Fruit fly (Drosophila melanogaster) whole organism, prepupa: Measurements from ENCODE around the gene CG8541.

Source experiments
- Lpt ChIP-seq: fragments of 200-800 bp; sonication (Bioruptor generic); optimal IDR thresholded peaks from 3 replicates; lab custom pipeline; 2016; ENCODE audit warnings: missing biosample characterization, missing genetic modification characterization
- Sox102F ChIP-seq: fragments of 200-800 bp; sonication (Bioruptor generic); optimal IDR thresholded peaks from 2 replicates; lab custom pipeline; 2016; ENCODE audit warnings: missing biosample characterization, mild to moderate bottlenecking, missing genetic modification characterization
- fd85E ChIP-seq: fragments of 200-800 bp; sonication (Bioruptor generic); optimal IDR thresholded peaks from 3 replicates; lab custom pipeline; 2016; ENCODE audit warnings: missing biosample characterization, missing genetic modification characterization

DNA sequence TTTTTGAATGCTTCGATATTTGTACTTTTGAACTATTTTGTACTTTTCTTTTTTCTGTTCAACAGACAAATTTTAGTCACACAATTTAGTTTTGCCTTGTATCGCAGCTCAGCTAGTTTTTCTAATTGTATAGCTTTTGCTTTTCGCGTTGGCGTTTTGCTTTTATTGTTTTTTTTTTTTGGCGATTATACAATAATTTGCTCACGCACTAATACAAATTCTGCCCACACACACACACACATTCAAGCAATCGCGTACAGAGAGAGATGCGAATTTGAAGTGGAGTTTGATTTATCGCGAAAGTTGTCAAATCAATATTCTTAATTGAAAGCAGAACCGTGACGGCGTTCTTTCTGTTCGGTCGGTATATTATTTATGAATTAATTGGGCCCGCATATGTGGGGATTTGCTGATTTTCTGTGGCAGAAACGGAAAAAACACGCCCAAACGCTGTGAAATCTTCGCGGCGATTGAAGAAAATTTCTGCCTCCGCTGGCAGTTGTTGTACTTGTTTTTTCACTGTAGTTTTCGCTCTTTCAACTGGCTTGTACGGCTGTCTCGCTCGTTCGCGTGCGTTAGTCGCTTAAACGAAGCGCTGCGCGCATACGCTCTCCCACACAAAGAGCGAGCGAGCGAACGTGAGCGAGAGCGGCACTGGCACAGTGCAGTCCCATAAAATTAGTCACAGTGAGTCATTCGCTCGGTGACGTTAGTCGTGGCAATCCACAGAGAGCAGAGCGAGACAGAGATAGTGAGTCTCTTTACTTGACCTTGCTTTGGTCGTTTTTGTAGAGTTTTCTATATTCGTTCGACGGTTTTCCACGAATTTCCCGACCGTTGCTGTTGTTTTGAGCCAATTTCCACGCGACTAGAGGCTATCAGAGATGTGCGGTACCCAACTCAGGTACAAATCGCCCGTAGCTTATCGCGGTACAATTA lies 36.4 kb upstream of the CG8541 start, which contains the start of gene Rac2:
- TF ChIP-seq Lpt (GFP tag; lab: Kevin White, UChicago) (peak; percentile 54), Sox102F (GFP tag; lab: Kevin White, UChicago) (peak; percentile 28), fd85E (GFP tag; lab: Kevin White, UChicago) (peak; percentile 40)
